Fruit fly (Drosophila melanogaster) S2 (cell line): ENCODE results near the gene Gsc.

ENCODE experiments used
- CG8478 ChIP-seq: fragments of >200 bp; optimal IDR thresholded peaks from 2 replicates; lab custom pipeline; 2018
- CTCF ChIP-seq, 2 experiments: fragments of >200 bp; optimal IDR thresholded peaks; 2 replicates each; lab custom pipeline; 2018

dm6 chr2L:623210-623873 lies 28.9 kb upstream of the Gsc start:
- TF ChIP-seq CTCF (optimal IDR thresholded peaks at IDR 0.05; lab: Kevin White, UChicago) = no peak
- no peak for TF ChIP-seq CG8478
